Worm (Caenorhabditis elegans): ENCODE measurements around the gene R02E12.4.
A peak's percentile ranks its signal among the peaks of the same experiment; 100 is the strongest.

Gene R02E12.4

DNA sequence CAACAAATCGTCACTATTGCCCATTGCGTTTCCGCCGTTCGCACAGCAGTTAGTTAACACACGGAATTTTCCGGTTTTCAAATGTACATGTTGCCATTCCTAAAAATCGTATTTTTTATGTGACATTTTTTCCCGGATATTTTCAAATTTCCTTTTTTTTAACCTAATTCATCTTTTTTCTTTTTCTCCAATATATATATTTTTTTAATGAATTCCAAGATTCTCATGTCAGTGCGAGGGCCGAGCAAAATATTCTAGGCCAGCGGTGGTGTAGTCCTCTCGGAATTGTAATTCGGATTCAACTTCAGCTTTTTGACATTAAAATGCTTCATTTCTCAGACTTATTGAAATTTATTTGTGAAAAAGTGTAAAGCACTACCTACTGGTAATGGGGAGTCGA, at the start of gene R02E12.4:
Gene R02E12.4, plus strand, starts transcription at position 301 of the 400 bp plus-strand sequence.
- TF ChIP-seq nhr-12 (tag; optimal IDR thresholded peaks at IDR 0.05) (no peak), lir-3 (tag; optimal IDR thresholded peaks at IDR 0.05; ENCODE audit: poor library complexity) (peak; percentile 4), lin-14 (GFP tag; optimal IDR thresholded peaks at IDR 0.05) (peak; percentile 3), zip-4 (GFP tag; optimal IDR thresholded peaks at IDR 0.05) (no peak), nhr-71 (tag; optimal IDR thresholded peaks at IDR 0.05) (peak; percentile 24), sox-4 (tag; optimal IDR thresholded peaks at IDR 0.05) (no peak), isw-1 (GFP tag; IDR thresholded peaks at IDR 0.05) (no peak), nhr-47 (tag; optimal IDR thresholded peaks at IDR 0.05) (peak; percentile 3)

DNA sequence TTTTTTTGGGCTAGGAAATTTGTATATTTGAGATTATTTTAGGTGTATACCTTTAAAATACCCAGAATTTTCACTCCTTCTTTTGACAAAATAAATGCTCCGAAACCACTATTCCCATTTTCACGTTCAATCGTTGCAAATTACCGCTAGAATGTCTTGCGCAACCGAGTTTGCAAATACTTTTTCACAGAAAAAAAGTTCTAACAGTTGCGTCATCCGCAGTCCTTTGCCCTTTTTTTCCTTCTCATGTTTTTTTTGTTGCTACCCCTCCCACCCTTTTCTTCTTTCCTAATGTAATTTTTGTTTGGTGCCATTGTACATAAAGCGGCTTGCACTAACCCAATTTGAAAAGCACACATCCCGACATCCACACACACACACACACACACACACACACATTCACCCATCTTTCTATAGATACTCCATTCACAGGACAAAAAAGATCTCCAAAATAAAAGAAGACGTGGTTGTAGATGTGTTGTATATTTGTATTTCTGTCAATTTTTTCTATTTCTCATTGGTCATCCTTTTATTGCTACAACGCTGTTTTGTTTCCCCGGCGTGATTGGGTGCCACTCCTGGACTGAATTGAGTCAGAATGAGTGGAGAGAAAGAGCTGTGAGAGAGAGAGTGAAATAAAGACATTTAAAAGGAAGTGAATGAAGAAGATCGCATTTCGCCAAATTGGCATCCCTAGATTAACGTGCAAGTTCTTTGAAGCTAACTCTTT, 47.5 kb upstream of the R02E12.4 start:
- TF ChIP-seq fkh-4 (tag; optimal IDR thresholded peaks at IDR 0.05; ENCODE audit: borderline replicate concordance) = no peak
- TF ChIP-seq ztf-11 (tag; optimal IDR thresholded peaks at IDR 0.05) = peak in 1 of 2 experiments; percentile 12
- no peak for TF ChIP-seq lir-3 (tag; optimal IDR thresholded peaks at IDR 0.05; ENCODE audit: poor library complexity)
- peak; percentile 86 for TF ChIP-seq lin-14 (GFP tag; optimal IDR thresholded peaks at IDR 0.05)
- TF ChIP-seq fkh-10 (GFP tag; optimal IDR thresholded peaks at IDR 0.05) = peak; percentile 86
- no peak for TF ChIP-seq hlh-4 (tag; optimal IDR thresholded peaks at IDR 0.05)
- peak; percentile 21 for TF ChIP-seq nhr-71 (tag; optimal IDR thresholded peaks at IDR 0.05)
- TF ChIP-seq snu-23 (GFP tag; optimal IDR thresholded peaks at IDR 0.05) = peak; percentile 9
- TF ChIP-seq pqm-1 (tag; optimal IDR thresholded peaks at IDR 0.05) = no peak
- peak; percentile 30 for TF ChIP-seq zag-1 (tag; optimal IDR thresholded peaks at IDR 0.05)
- TF ChIP-seq tbx-2 (tag; optimal IDR thresholded peaks at IDR 0.05) = peak; percentile 5
- TF ChIP-seq rnt-1 (tag; optimal IDR thresholded peaks at IDR 0.05) = peak; percentile 20
- no peak for TF ChIP-seq elt-2 (tag; optimal IDR thresholded peaks at IDR 0.05)
- TF ChIP-seq ceh-82 (tag; optimal IDR thresholded peaks at IDR 0.05) = peak in 1 of 3 experiments; percentile 1
- peak; percentile 90 for TF ChIP-seq ces-1 (GFP tag; optimal IDR thresholded peaks at IDR 0.05)
- TF ChIP-seq ceh-88 (GFP tag; IDR thresholded peaks at IDR 0.05) = no peak

ce11 chrX:3958252-3958651, 46.9 kb upstream of the R02E12.4 start, which contains the start of gene lin-18:
Gene lin-18, plus strand, starts transcription at chrX:3958552.
- no peak for TF ChIP-seq unc-30 (tag; optimal IDR thresholded peaks at IDR 0.05)
- no peak for TF ChIP-seq nhr-71 (tag; optimal IDR thresholded peaks at IDR 0.05)
- peak; percentile 49 for TF ChIP-seq blmp-1 (tag; optimal IDR thresholded peaks at IDR 0.05)
- no peak for TF ChIP-seq pax-3 (tag; optimal IDR thresholded peaks at IDR 0.05)
- no peak for TF ChIP-seq ztf-4 (tag; optimal IDR thresholded peaks at IDR 0.05)

ce11 chrX:3959221-3959620, 45.9 kb upstream of the R02E12.4 start:
- TF ChIP-seq hlh-17 (GFP tag; optimal IDR thresholded peaks at IDR 0.05; ENCODE audit: borderline replicate concordance) (no peak), pqm-1 (tag; optimal IDR thresholded peaks at IDR 0.05) (no peak), elt-2 (tag; optimal IDR thresholded peaks at IDR 0.05) (no peak), hlh-4 (tag; optimal IDR thresholded peaks at IDR 0.05) (no peak), skn-1 (tag; optimal IDR thresholded peaks at IDR 0.05) (no peak), lsy-2 (tag; optimal IDR thresholded peaks at IDR 0.05) (no peak), lin-14 (GFP tag; optimal IDR thresholded peaks at IDR 0.05) (peak; percentile 33), unc-30 (tag; optimal IDR thresholded peaks at IDR 0.05) (no peak), nhr-20 (tag; optimal IDR thresholded peaks at IDR 0.05) (no peak), unc-86 (tag; optimal IDR thresholded peaks at IDR 0.05) (no peak), nhr-77 (tag; optimal IDR thresholded peaks at IDR 0.05) (no peak), rnt-1 (tag; optimal IDR thresholded peaks at IDR 0.05) (peak; percentile 34), lin-35 (GFP tag; optimal IDR thresholded peaks at IDR 0.05) (no peak), F16B12.6 (tag; optimal IDR thresholded peaks at IDR 0.05) (no peak), sox-4 (tag; optimal IDR thresholded peaks at IDR 0.05) (no peak)

Measured in whole organism, L1 larva.